Worm (Caenorhabditis elegans): ENCODE results near the gene scd-2.

Gene scd-2

DNA sequence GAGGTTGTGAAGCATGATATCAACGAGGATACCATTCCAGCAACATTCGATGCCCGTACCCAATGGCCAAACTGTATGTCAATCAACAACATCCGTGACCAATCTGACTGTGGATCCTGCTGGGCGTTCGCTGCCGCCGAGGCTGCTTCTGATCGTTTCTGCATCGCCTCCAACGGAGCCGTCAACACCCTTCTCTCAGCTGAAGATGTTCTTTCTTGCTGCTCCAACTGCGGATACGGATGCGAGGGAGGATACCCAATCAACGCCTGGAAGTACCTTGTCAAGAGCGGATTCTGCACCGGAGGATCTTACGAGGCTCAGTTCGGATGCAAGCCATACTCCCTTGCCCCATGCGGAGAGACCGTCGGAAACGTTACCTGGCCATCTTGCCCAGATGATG, 18.1 kb upstream of the scd-2 start:
- TF ChIP-seq ref-1 (GFP tag; conservative IDR thresholded peaks at IDR 0.05) (no peak), tab-1 (GFP tag; IDR thresholded peaks at IDR 0.05) (no peak), med-1 (GFP tag; optimal IDR thresholded peaks at IDR 0.05; ENCODE audit: insufficient read depth) (no peak), klf-2 (GFP tag; conservative IDR thresholded peaks at IDR 0.05) (no peak), ztf-23 (GFP tag; IDR thresholded peaks at IDR 0.05) (no peak), ztf-29 (GFP tag; IDR thresholded peaks at IDR 0.05) (no peak)

DNA sequence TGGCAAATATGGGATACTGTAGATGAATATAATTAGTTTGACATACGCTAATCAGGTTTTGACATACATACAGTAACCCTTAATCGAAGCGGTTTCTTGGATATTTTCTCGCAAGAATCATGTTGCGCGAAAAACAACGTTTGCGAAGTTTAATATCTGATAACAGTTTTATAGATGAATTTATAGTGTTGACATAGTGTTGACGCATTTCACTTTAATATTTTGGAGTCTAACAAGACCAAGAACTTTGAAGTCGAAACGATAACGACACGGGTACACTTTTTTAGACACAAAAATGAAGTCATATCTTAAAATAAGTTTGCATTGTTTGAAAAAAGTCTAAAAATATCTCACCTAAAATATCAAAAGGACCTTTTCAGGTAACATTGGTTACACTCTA, 16.7 kb upstream of the scd-2 start:
- no peak for TF ChIP-seq ref-1 (GFP tag; conservative IDR thresholded peaks at IDR 0.05)
- TF ChIP-seq tab-1 (GFP tag; IDR thresholded peaks at IDR 0.05), result no peak
- TF ChIP-seq ztf-29 (GFP tag; IDR thresholded peaks at IDR 0.05), result no peak
- no peak for TF ChIP-seq klf-2 (GFP tag; conservative IDR thresholded peaks at IDR 0.05)
- TF ChIP-seq T22C8.4 (GFP tag; IDR thresholded peaks at IDR 0.05), result no peak
- TF ChIP-seq med-1 (GFP tag; optimal IDR thresholded peaks at IDR 0.05; ENCODE audit: insufficient read depth), result no peak
- TF ChIP-seq cog-1 (tag; optimal IDR thresholded peaks at IDR 0.05), result no peak

DNA sequence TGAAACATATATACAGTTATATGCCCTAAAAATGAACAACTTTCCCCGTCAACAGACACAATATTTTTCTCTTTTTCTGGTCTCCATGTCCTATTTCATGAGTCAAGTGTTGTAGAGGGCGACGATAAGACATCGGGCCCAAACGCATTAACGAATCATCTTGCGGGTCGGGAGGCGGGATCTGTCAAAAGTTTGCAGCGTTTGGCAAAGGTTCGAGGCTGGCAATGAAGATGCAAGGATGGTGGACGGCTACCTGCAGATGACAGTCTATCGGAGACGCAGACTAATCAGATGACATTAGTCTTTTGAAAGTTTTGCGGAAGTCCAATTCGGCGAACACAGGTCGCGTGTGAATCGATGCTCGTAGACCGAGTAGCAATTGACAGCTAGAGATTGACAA, 12.2 kb upstream of the scd-2 start:
- TF ChIP-seq cog-1 (tag; optimal IDR thresholded peaks at IDR 0.05) (no peak), ref-1 (GFP tag; conservative IDR thresholded peaks at IDR 0.05) (no peak), flt-1 (GFP tag; IDR thresholded peaks at IDR 0.05) (no peak), med-1 (GFP tag; optimal IDR thresholded peaks at IDR 0.05; ENCODE audit: insufficient read depth) (no peak), T22C8.4 (GFP tag; IDR thresholded peaks at IDR 0.05) (no peak), ztf-23 (GFP tag; IDR thresholded peaks at IDR 0.05) (no peak), ztf-29 (GFP tag; IDR thresholded peaks at IDR 0.05) (no peak), klf-2 (GFP tag; conservative IDR thresholded peaks at IDR 0.05) (no peak), tab-1 (GFP tag; IDR thresholded peaks at IDR 0.05) (no peak)

DNA sequence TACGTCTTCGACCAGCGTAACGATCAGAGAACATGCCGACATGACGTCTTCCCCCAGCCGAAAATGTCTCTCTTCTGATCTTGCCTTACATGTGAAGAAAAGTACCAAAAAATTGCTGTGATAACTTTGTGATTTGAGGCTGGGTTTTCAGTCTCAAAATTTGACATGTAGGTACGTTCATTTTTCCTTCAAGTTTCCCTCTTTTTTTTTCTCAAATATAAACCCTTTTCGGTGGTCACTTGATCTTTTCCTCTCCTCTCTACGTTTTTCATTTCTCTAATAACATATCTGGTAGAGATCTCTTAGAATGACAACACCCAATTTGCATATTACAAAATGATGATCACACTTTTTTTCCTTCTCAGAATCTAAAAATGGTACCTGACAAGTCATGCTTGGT, 11.1 kb upstream of the scd-2 start, which contains the start of gene nhr-37:
TSS of gene nhr-37 (plus strand) at position 301 of the 400 bp plus-strand sequence.
- TF ChIP-seq flt-1 (GFP tag; IDR thresholded peaks at IDR 0.05) (no peak), ref-1 (GFP tag; conservative IDR thresholded peaks at IDR 0.05) (no peak), ztf-29 (GFP tag; IDR thresholded peaks at IDR 0.05) (no peak)

DNA sequence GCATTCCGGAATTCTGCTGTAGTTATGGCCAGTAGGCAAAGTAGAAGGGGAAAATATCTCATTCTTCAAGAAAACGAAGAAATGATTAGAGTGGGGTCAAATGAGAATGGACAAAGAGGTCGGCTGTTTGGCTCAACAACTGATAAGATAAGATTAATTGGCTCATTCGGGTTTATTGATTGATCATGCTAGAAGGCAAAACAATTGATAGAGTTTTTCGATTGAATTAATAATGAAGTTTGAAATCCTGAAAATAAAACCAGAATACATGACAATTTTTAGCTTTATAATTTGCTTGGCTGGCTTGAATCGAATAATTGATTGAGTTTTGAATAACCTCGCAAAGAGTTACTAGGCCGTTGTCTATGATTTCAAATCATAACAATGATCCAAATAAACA, 6.8 kb upstream of the scd-2 start, which contains the start of gene ppt-1:
TSS of gene ppt-1 (minus strand) at position 101 of the 400 bp plus-strand sequence.
- TF ChIP-seq med-1 (GFP tag; optimal IDR thresholded peaks at IDR 0.05; ENCODE audit: insufficient read depth), result no peak
- TF ChIP-seq cog-1 (tag; optimal IDR thresholded peaks at IDR 0.05), result no peak
- TF ChIP-seq ztf-23 (GFP tag; IDR thresholded peaks at IDR 0.05), result no peak

DNA sequence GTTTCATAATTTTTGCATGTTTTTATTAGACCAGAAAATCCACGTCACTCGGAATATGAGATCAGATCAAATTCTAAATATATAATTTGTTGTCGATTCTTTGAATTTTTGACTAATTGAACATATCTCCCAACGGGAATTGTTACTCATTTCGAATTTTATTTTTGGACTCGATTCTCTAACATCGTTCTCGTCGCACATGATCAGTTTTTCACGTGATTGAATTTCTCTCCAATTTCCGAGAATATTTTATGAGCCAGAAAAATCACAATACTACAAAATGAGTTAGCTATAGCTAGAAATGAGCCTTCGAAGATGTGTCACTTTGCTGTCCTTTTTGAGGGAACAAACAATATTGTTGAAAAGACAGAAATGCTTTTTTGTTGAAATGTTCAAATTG, 2.3 kb upstream of the scd-2 start:
- TF ChIP-seq ztf-23 (GFP tag; IDR thresholded peaks at IDR 0.05), result no peak

DNA sequence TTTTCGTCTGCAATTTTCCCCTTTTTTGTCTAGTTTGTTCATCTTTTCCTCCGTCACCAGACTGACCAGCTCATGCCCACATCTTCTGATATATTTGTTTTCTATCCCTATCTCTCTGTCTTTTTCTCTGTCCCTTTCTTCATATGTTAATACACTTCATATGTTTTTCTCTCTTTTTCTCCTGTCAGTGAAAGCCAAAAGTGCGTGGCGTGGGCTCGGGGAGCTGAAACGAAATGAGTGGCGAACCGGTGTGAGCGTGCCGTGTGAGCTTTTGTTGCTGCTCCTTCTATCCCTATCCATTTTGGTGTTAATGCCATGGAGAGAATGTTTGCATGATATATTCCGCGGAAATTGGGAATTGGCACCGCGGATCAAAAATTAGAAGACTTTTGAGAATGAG, 1.2 kb upstream of the scd-2 start:
- TF ChIP-seq ztf-29 (GFP tag; IDR thresholded peaks at IDR 0.05), result no peak
- TF ChIP-seq ztf-23 (GFP tag; IDR thresholded peaks at IDR 0.05), result no peak
- no peak for TF ChIP-seq cog-1 (tag; optimal IDR thresholded peaks at IDR 0.05)
- TF ChIP-seq med-1 (GFP tag; optimal IDR thresholded peaks at IDR 0.05; ENCODE audit: insufficient read depth), result no peak
- no peak for TF ChIP-seq ref-1 (GFP tag; conservative IDR thresholded peaks at IDR 0.05)
- TF ChIP-seq T22C8.4 (GFP tag; IDR thresholded peaks at IDR 0.05), result no peak
- no peak for TF ChIP-seq klf-2 (GFP tag; conservative IDR thresholded peaks at IDR 0.05)
- no peak for TF ChIP-seq tab-1 (GFP tag; IDR thresholded peaks at IDR 0.05)
- TF ChIP-seq flt-1 (GFP tag; IDR thresholded peaks at IDR 0.05), result no peak

DNA sequence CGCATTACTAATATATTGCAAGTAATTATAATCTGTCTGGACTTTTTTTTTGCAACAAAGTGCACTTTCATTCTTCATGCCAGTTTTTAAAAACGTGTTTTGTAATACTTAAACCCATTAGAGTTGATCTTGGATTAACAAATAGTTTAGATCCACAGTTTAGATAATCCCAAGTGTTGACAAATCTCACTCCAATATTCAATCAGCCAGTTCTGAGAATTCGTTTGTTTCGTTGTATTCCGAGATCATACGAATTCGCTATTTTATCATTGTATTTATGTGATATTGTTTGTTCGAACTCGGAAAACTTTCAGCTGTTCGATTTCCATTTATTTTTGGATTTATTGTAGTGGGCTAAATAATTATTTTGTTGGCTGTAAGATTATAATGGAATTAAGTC, 12.8 kb downstream of the scd-2 start:
- TF ChIP-seq ztf-29 (GFP tag; IDR thresholded peaks at IDR 0.05) (no peak), ref-1 (GFP tag; conservative IDR thresholded peaks at IDR 0.05) (no peak), klf-2 (GFP tag; conservative IDR thresholded peaks at IDR 0.05) (no peak), tab-1 (GFP tag; IDR thresholded peaks at IDR 0.05) (no peak), cog-1 (tag; optimal IDR thresholded peaks at IDR 0.05) (no peak), flt-1 (GFP tag; IDR thresholded peaks at IDR 0.05) (no peak)

DNA sequence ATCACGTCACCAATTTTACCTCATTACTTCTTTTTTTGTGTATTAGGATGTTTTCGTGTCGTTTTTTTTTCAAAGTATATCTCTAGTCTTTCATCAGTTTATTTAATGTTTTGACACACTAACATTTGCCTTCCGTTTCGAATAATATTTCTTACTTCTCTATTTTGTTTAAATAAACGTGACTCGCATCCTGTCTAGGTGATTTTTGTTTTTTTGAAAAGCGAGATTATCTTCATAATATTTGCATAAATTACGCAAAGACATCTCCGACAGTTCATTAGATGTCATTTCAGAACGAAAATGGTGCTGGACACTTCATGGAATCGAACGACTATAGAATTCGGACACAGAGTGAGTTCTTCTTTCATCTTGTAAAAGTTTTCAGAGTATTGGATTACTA, 16.3 kb downstream of the scd-2 start, which contains the start of gene T10H9.1:
TSS of gene T10H9.1 (plus strand) at position 301 of the 400 bp plus-strand sequence.
- TF ChIP-seq flt-1 (GFP tag; IDR thresholded peaks at IDR 0.05), result no peak
- no peak for TF ChIP-seq ztf-29 (GFP tag; IDR thresholded peaks at IDR 0.05)
- TF ChIP-seq med-1 (GFP tag; optimal IDR thresholded peaks at IDR 0.05; ENCODE audit: insufficient read depth), result no peak
- TF ChIP-seq T22C8.4 (GFP tag; IDR thresholded peaks at IDR 0.05), result no peak
- no peak for TF ChIP-seq ztf-23 (GFP tag; IDR thresholded peaks at IDR 0.05)
- TF ChIP-seq ref-1 (GFP tag; conservative IDR thresholded peaks at IDR 0.05), result no peak
- TF ChIP-seq cog-1 (tag; optimal IDR thresholded peaks at IDR 0.05), result no peak
- TF ChIP-seq klf-2 (GFP tag; conservative IDR thresholded peaks at IDR 0.05), result no peak
- TF ChIP-seq tab-1 (GFP tag; IDR thresholded peaks at IDR 0.05), result no peak

DNA sequence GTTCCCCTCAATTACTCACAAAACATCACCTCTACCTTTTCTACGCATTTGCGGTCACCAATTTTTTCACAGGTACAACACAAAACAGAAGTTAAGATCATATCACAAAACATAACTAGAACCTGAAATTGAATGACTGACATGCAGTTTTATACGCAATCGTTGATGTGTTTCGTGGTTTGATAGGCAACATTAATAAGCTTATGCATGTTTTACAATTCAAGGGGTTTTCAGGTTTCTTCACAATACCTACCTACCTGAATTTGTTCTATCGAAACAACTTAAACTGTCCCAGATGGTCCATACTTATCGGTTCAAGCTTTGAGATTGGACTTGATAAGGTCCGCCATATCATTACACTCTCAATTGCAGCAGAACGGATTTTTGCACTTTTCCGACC, 17.5 kb downstream of the scd-2 start:
- TF ChIP-seq flt-1 (GFP tag; IDR thresholded peaks at IDR 0.05) (no peak), T22C8.4 (GFP tag; IDR thresholded peaks at IDR 0.05) (no peak), cog-1 (tag; optimal IDR thresholded peaks at IDR 0.05) (no peak), ref-1 (GFP tag; conservative IDR thresholded peaks at IDR 0.05) (no peak), tab-1 (GFP tag; IDR thresholded peaks at IDR 0.05) (no peak), ztf-29 (GFP tag; IDR thresholded peaks at IDR 0.05) (no peak), klf-2 (GFP tag; conservative IDR thresholded peaks at IDR 0.05) (no peak), med-1 (GFP tag; optimal IDR thresholded peaks at IDR 0.05; ENCODE audit: insufficient read depth) (no peak), ztf-23 (GFP tag; IDR thresholded peaks at IDR 0.05) (no peak)

DNA sequence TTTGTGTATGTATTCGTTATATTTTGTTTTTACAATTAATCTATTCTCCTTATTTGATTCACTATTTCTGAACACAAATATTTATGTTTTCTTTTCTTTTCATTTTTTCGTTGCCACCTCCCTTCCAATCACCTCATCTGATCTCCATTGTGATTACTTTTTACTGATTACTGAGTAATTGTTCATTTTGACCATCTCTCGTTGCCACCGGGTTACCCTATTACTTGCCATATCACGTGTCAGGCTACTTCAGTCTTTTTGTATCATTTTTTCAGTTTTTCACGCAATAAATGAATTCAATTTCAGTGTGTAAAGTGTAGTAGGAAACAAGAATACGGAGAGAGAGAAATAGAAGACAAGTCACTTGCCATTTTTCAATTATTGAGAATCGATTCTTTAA, 19.0 kb downstream of the scd-2 start, which contains the start of gene T10H9.8:
TSS of gene T10H9.8 (plus strand) at position 301 of the 400 bp plus-strand sequence.
- no peak for TF ChIP-seq ref-1 (GFP tag; conservative IDR thresholded peaks at IDR 0.05)
- no peak for TF ChIP-seq tab-1 (GFP tag; IDR thresholded peaks at IDR 0.05)
- TF ChIP-seq cog-1 (tag; optimal IDR thresholded peaks at IDR 0.05), result no peak
- no peak for TF ChIP-seq klf-2 (GFP tag; conservative IDR thresholded peaks at IDR 0.05)
- TF ChIP-seq med-1 (GFP tag; optimal IDR thresholded peaks at IDR 0.05; ENCODE audit: insufficient read depth), result no peak
- no peak for TF ChIP-seq T22C8.4 (GFP tag; IDR thresholded peaks at IDR 0.05)
